Fruit fly (Drosophila melanogaster) whole organism, wandering third instar larva: Measurements from ENCODE around the gene Hmr.

Experiments
- h ChIP-seq: fragments of 200-800 bp; sonication (Bioruptor generic); optimal IDR thresholded peaks from 3 replicates; lab custom pipeline; 2016; ENCODE audit warnings: missing biosample characterization, mild to moderate bottlenecking, missing genetic modification characterization
- usp ChIP-seq: fragments of >200 bp; optimal IDR thresholded peaks from 2 replicates; lab custom pipeline; 2017; ENCODE audit warnings: missing biosample characterization, missing genetic modification characterization

DNA sequence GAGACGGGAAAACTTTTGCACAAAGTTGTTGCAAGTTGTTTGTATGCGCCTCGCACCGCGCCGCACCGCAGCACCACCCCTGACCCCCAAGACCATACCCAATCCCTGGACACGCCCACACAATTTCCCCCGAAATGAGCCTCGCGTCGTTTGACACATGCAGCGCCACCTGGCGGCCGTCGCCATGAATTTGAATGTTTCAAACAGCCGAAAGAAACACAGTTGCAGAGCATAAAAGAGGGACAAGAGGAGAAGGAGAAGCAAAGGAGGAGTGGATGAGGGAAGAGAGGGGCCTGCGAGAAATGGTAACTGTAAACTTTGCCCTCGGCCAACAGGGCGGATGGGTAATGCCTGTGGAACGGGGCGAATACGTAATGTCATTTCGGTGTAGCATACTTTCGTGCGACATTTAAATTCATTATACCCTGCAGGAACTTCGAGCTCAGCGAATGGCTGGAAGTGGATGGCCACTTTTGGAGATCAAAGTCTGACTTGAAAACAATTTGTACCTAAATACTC, 46.6 kb upstream of the Hmr start:
- TF ChIP-seq h (GFP tag; lab: Kevin White, UChicago), result no peak
- TF ChIP-seq usp, result no peak
